Worm (Caenorhabditis elegans): ENCODE measurements around the gene hum-2.

DNA sequence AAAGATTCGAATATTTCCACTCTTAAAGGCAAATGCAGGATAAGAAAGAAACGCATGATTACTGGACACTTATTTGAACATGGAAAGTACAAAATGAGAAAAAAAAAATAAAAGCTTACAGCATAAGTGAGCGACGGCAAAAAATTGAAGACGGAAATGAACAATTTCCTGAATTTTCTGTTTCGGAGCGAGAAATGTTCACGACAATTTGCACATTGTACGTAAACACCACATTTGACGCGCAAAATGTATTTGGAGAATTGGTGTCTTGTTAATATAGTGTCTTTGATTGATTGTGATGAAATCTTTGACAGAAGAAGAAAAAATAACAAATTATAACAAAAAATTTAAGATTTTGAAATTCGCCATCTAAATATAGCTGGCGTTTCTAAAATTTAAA lies 39.6 kb downstream of the hum-2 start, which contains the start of gene F36D4.5:
- TF ChIP-seq dao-5 (tag; optimal IDR thresholded peaks at IDR 0.05) = no peak
- TF ChIP-seq him-1 (tag; optimal IDR thresholded peaks at IDR 0.05) = no peak

All from whole organism, L4/young adult.